Worm (Caenorhabditis elegans): ENCODE results near the gene srd-67.

Gene srd-67

DNA sequence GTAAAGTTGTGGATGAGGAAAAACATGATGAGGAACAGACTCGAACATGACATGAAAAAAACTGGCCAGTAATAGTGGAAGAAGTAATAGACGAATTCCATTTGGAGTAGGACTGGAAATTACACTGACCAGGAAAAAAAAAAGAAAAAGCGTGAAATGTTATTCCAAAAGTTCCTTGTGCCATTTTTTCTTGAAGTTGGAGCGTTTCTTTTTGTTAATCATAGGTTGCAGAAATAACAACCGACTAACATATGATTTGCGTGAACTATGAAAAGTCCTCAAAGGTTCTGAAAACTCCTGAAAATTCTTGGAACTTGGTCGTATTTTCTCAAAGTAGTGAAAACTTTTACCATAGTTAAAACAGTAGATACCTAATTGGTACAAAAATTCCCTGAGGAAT, at the start of gene srd-67:
Gene srd-67 (minus strand): TSS at position 101 of the 400 bp plus-strand sequence.
- TF ChIP-seq F10E7.11 (tag; optimal IDR thresholded peaks at IDR 0.05) (no peak), efl-1 (GFP tag; optimal IDR thresholded peaks at IDR 0.05) (no peak), tbx-9 (tag; optimal IDR thresholded peaks at IDR 0.05; ENCODE audit: borderline replicate concordance) (no peak), ztf-25 (GFP tag; IDR thresholded peaks at IDR 0.05) (no peak), cebp-2 (GFP tag; IDR thresholded peaks at IDR 0.05) (no peak), mcd-1 (GFP tag; IDR thresholded peaks at IDR 0.05) (no peak)

ce11 chrIII:2294736-2295135, 49.1 kb upstream of the srd-67 start:
- TF ChIP-seq die-1 (tag; optimal IDR thresholded peaks at IDR 0.05) (no peak), nhr-80 (tag; optimal IDR thresholded peaks at IDR 0.05) (peak; percentile 30)

ce11 chrIII:2291139-2291538, 45.5 kb upstream of the srd-67 start, which contains the start of gene fbxa-219:
TSS of gene fbxa-219 (plus strand) at chrIII:2291415.
- TF ChIP-seq nhr-80 (tag; optimal IDR thresholded peaks at IDR 0.05) (peak; percentile 35), cebp-1 (GFP tag; IDR thresholded peaks at IDR 0.05) (no peak), cebp-1 (tag; optimal IDR thresholded peaks at IDR 0.05) (peak; percentile 22), nfyb-1 (GFP tag; IDR thresholded peaks at IDR 0.05) (no peak)

DNA sequence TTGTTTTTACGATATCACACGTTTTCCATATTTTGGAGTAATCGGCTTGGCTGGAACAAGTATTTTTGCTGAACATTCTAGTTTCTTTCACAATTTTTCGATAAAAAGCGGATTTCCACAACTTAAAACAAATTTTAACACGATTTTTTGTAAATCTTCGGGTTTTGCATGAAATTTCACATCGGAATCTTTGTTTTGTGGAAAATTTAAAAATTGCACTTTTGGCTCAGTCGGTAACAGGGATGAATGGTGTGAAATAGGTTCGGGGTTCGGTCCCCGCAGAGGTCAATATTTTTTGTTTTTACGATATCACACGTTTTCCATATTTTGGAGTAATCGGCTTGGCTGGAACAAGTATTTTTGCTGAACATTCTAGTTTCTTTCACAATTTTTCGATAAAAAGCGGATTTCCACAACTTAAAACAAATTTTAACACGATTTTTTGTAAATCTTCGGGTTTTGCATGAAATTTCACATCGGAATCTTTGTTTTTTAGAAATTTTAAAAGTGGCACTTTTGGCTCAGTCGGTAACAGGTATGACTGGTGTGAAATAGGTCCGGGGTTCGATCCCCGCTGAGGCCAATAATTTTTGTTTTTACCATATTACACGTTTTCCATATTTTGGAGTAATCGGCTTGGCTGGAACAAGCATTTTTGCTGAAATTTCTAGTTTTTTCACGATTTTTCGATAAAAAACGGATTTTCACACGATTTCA, 44.8 kb upstream of the srd-67 start:
- TF ChIP-seq rpc-1 (optimal IDR thresholded peaks at IDR 0.05) (peak; percentile 26), rpc-1 (tag; optimal IDR thresholded peaks at IDR 0.05) (peak; percentile 67), B0261.1 (tag; optimal IDR thresholded peaks at IDR 0.05) (peak; percentile 62), tbp1 (GFP tag; optimal IDR thresholded peaks at IDR 0.05) (peak; percentile 82), lsl-1 (GFP tag; optimal IDR thresholded peaks at IDR 0.05) (peak; percentile 7), hmg-1.2 (GFP tag; IDR thresholded peaks at IDR 0.05) (peak; percentile 29; the same call in 1 of the 2 replicates), mcd-1 (GFP tag; IDR thresholded peaks at IDR 0.05) (0 out of 2 replicates have a peak, but pooled peaks have one; percentile 13), lin-26 (GFP tag; IDR thresholded peaks at IDR 0.05) (peak; percentile 65; the same call in 1 of the 2 replicates)

ce11 chrIII:2288261-2288660, 42.6 kb upstream of the srd-67 start:
- TF ChIP-seq mel-28 (tag; optimal IDR thresholded peaks at IDR 0.05; ENCODE audit: borderline replicate concordance) (no peak), athp-1 (tag; optimal IDR thresholded peaks at IDR 0.05) (no peak)

DNA sequence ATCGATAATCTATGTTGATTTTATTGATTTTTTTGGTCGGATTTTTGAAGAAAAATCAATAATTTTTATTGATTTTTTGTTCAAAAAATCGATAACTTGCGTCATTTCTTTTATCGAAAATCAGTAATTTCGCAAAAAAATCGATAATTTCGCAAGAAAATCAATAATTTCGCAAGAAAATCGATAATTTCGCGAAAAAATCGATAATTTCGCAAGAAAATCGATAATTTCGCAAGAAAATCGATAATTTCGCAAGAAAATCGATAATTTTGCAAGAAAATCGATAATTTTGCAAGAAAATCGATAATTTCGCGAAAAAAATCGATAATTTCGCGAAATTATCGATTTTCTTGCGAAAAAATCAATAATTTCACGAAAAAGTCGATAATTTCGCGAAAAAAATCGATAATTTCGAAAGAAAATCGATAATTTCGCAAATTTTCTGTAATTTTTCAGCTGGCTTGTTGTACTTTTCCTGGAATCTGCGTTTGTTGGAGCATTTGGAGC, 37.8 kb upstream of the srd-67 start:
- no peak for TF ChIP-seq ccch-3 (GFP tag; optimal IDR thresholded peaks at IDR 0.05)
- TF ChIP-seq sea-2 (GFP tag; IDR thresholded peaks at IDR 0.05): no peak
- TF ChIP-seq hlh-12 (tag; optimal IDR thresholded peaks at IDR 0.05): no peak
- no peak for TF ChIP-seq tbx-9 (tag; optimal IDR thresholded peaks at IDR 0.05; ENCODE audit: borderline replicate concordance)
- TF ChIP-seq unc-62 (GFP tag; optimal IDR thresholded peaks at IDR 0.05): no peak
- TF ChIP-seq chd-7 (tag; optimal IDR thresholded peaks at IDR 0.05): no peak
- TF ChIP-seq ceh-58 (GFP tag; IDR thresholded peaks at IDR 0.05): no peak
- no peak for TF ChIP-seq repo-1 (tag; optimal IDR thresholded peaks at IDR 0.05)
- TF ChIP-seq bed-1 (GFP tag; IDR thresholded peaks at IDR 0.05): no peak
- TF ChIP-seq mel-28 (tag; optimal IDR thresholded peaks at IDR 0.05; ENCODE audit: borderline replicate concordance): no peak
- TF ChIP-seq hmg-1.2 (GFP tag; IDR thresholded peaks at IDR 0.05): no peak
- no peak for TF ChIP-seq xnd-1 (tag; optimal IDR thresholded peaks at IDR 0.05)
- TF ChIP-seq hlh-26 (GFP tag; conservative IDR thresholded peaks at IDR 0.05): no peak
- TF ChIP-seq C17E4.6 (GFP tag; IDR thresholded peaks at IDR 0.05): no peak
- no peak for TF ChIP-seq lin-35 (GFP tag; optimal IDR thresholded peaks at IDR 0.05)
- no peak for TF ChIP-seq T26A5.8 (tag; optimal IDR thresholded peaks at IDR 0.05)

All from whole organism, young adult.